Worm (Caenorhabditis elegans): ENCODE data around the gene M02E1.1.

The M02E1.1 gene

DNA sequence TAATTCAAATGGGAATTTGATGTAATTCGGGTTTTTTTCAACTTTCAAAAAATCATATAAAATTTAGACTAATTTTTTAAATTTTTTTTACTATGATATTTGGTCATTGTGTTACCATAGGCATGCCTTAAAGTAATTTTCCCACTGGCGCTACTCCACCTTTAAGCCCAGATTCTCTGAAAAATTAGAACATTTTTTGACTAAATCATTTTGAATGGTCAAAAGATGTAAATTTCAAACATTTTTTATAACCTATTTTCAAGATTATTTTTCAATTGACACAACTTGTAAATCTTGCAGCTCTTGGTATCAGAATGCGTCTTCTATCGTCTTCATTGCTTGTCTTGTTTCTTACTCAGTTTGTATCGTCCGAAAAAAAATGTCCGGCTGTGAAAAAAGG, 29.0 kb upstream of the M02E1.1 start, which contains the start of gene R57.2:
TSS of gene R57.2 (plus strand) at position 301 of the 400 bp plus-strand sequence.
- TF ChIP-seq nhr-129 (tag; optimal IDR thresholded peaks at IDR 0.05): no peak
- no peak for TF ChIP-seq skn-1 (tag; optimal IDR thresholded peaks at IDR 0.05)
- no peak for TF ChIP-seq ceh-16 (tag; optimal IDR thresholded peaks at IDR 0.05)
- TF ChIP-seq unc-55 (GFP tag; optimal IDR thresholded peaks at IDR 0.05): no peak
- TF ChIP-seq aly-2 (tag; optimal IDR thresholded peaks at IDR 0.05): no peak
- TF ChIP-seq C34F6.9 (tag; optimal IDR thresholded peaks at IDR 0.05): no peak
- TF ChIP-seq nhr-25 (tag; optimal IDR thresholded peaks at IDR 0.05): no peak
- TF ChIP-seq dmd-4 (tag; optimal IDR thresholded peaks at IDR 0.05): no peak
- no peak for TF ChIP-seq ZK546.5 (tag; optimal IDR thresholded peaks at IDR 0.05)
- TF ChIP-seq F13H6.1 (tag; optimal IDR thresholded peaks at IDR 0.05): no peak
- no peak for TF ChIP-seq nhr-12 (tag; optimal IDR thresholded peaks at IDR 0.05)
- no peak for TF ChIP-seq elt-1 (tag; optimal IDR thresholded peaks at IDR 0.05)
- TF ChIP-seq unc-39 (tag; optimal IDR thresholded peaks at IDR 0.05): no peak
- no peak for TF ChIP-seq ztf-11 (tag; optimal IDR thresholded peaks at IDR 0.05)

- peak; percentile 64 for TF ChIP-seq fos-1 (tag; optimal IDR thresholded peaks at IDR 0.05)
- no peak for TF ChIP-seq egl-27 (tag; optimal IDR thresholded peaks at IDR 0.05)
These were observed 26.8 kb upstream of the M02E1.1 start for ce11 chrX:299090-299489.

DNA sequence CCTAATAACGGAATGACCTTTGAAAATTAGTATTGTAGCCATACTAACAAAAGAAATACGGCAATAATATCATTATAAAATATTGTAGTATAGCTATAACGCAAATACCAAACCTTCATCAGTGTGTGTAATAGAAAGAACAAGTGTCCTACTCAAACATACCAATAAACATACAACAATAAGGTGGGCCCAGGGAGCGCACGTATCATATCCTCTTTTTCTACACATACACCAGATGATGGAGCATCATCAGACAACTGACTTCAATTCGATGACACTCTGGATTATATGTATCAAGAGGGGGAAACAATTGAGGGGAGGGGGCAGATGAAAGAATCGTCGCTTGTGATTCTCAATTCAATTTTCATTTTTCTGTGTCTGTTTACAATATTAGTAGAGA, 25.7 kb upstream of the M02E1.1 start:
- peak; percentile 10 for TF ChIP-seq sma-9 (GFP tag; optimal IDR thresholded peaks at IDR 0.05)
- no peak for TF ChIP-seq sma-9 (tag; optimal IDR thresholded peaks at IDR 0.05)
- no peak for TF ChIP-seq nhr-237 (tag; optimal IDR thresholded peaks at IDR 0.05)
- peak; percentile 49 for TF ChIP-seq nhr-129 (tag; optimal IDR thresholded peaks at IDR 0.05)
- no peak for TF ChIP-seq ceh-82 (tag; optimal IDR thresholded peaks at IDR 0.05)
- TF ChIP-seq dmd-4 (tag; optimal IDR thresholded peaks at IDR 0.05): no peak

ce11 chrX:301530-301929, 24.4 kb upstream of the M02E1.1 start, which contains the start of gene gcp-2.1:
Gene gcp-2.1, plus strand, starts transcription at chrX:301830.
- TF ChIP-seq unc-62 (GFP tag; optimal IDR thresholded peaks at IDR 0.05): no peak
- no peak for TF ChIP-seq sma-9 (GFP tag; optimal IDR thresholded peaks at IDR 0.05)
- TF ChIP-seq sma-9 (tag; optimal IDR thresholded peaks at IDR 0.05): no peak
- TF ChIP-seq ztf-11 (tag; optimal IDR thresholded peaks at IDR 0.05): no peak
- no peak for TF ChIP-seq nhr-23 (tag; optimal IDR thresholded peaks at IDR 0.05)
- no peak for TF ChIP-seq unc-55 (GFP tag; optimal IDR thresholded peaks at IDR 0.05)
- TF ChIP-seq elt-3 (tag; optimal IDR thresholded peaks at IDR 0.05): no peak
- TF ChIP-seq nhr-129 (tag; optimal IDR thresholded peaks at IDR 0.05): no peak
- TF ChIP-seq nhr-237 (tag; optimal IDR thresholded peaks at IDR 0.05): no peak
- TF ChIP-seq lin-39 (tag; optimal IDR thresholded peaks at IDR 0.05): no peak
- TF ChIP-seq sma-3 (GFP tag; optimal IDR thresholded peaks at IDR 0.05): no peak

- TF ChIP-seq nhr-10 (tag; optimal IDR thresholded peaks at IDR 0.05) (no peak), ztf-11 (tag; optimal IDR thresholded peaks at IDR 0.05) (no peak), mdl-1 (tag; optimal IDR thresholded peaks at IDR 0.05) (no peak), elt-3 (tag; optimal IDR thresholded peaks at IDR 0.05) (no peak), nhr-11 (tag; optimal IDR thresholded peaks at IDR 0.05) (no peak), lin-11 (tag; optimal IDR thresholded peaks at IDR 0.05) (no peak), nhr-23 (tag; optimal IDR thresholded peaks at IDR 0.05) (no peak), sma-3 (GFP tag; optimal IDR thresholded peaks at IDR 0.05) (no peak), mab-5 (tag; optimal IDR thresholded peaks at IDR 0.05) (no peak), snpc-4 (tag; optimal IDR thresholded peaks at IDR 0.05) (no peak), R02D3.7 (tag; optimal IDR thresholded peaks at IDR 0.05) (no peak), aly-2 (tag; optimal IDR thresholded peaks at IDR 0.05) (no peak), blmp-1 (tag; optimal IDR thresholded peaks at IDR 0.05; ENCODE audit: insufficient read depth) (no peak), Y55F3AM.14 (GFP tag; optimal IDR thresholded peaks at IDR 0.05) (no peak)
These were observed 20.9 kb upstream of the M02E1.1 start for ce11 chrX:305057-305456.

DNA sequence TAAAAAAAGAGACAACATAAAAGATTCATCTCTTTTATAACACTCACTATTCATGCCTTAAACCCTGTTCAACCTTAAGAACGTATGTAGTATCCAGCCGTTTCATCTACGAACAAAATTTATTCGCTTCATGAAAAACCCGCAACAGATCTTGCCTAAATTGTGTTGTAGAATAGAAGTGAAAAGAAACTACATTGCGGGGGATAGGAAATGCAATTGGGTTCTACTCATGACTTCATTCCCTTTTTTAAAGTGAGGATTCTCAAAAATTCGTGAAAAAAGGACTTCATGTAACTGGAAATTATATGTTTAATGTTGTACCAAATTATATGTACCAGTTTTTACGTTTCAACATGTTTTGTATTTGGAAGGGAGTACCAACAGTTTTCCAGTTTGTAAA, 16.8 kb upstream of the M02E1.1 start:
- no peak for TF ChIP-seq mab-5 (tag; optimal IDR thresholded peaks at IDR 0.05)
- no peak for TF ChIP-seq fos-1 (tag; optimal IDR thresholded peaks at IDR 0.05)
- no peak for TF ChIP-seq C34F6.9 (tag; optimal IDR thresholded peaks at IDR 0.05)

All from whole organism, L2 larva.